Fruit fly (Drosophila melanogaster): ENCODE data around the gene Pura.
A peak's percentile ranks its signal among the peaks of the same experiment; 100 is the strongest.

The Pura gene

DNA sequence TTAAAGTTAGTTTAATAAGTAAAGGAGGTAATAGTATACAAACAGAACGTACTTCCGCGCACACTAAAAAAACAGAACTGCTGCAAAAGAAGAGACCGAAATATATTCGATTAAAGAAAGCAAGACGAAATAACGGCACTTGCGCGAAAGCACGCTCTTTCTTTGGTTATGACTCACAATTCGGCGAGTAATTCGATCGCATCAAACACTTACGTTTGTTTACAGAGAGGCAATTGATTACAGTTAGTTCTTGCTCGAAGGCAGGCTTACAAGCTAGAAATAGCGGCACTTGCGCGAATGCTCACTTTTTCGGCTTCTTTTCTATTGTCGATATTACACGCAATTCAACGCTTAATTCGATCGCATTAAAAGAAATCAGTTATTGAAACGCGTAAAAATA is 57.4 kb downstream of the Pura start, which contains the start of gene CG32373:
CG32373 (plus strand) TSS at position 301 of the 400 bp plus-strand sequence.
- TF ChIP-seq sage (GFP tag; optimal IDR thresholded peaks at IDR 0.05) (no peak), Dfd (GFP tag; optimal IDR thresholded peaks at IDR 0.05) (no peak), psq (GFP tag; optimal IDR thresholded peaks at IDR 0.05) (no peak), dsf (GFP tag; optimal IDR thresholded peaks at IDR 0.05; ENCODE audit: borderline replicate concordance) (no peak), br (GFP tag; optimal IDR thresholded peaks at IDR 0.05) (no peak), Sp1 (GFP tag; optimal IDR thresholded peaks at IDR 0.05) (no peak), dmrt93B (GFP tag; optimal IDR thresholded peaks at IDR 0.05) (no peak), lola (GFP tag; optimal IDR thresholded peaks at IDR 0.05) (no peak)

DNA sequence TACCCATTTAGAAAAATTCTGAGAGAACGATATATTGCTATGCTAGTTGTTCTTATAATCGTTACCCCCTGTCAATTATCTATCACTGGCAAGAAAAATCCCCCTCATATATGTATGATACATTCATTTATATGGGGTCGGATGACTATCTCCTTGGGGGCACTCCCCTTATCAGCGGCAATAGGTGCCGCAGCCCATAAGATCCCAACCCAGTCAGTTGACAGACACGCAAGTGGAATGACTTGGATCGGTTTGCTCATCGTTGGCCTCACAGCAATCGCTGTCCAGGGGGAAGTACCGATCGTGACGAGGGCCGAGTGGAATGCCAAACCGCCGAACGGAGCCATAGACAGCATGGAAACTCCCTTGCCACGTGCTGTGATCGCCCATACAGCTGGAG is 58.1 kb downstream of the Pura start, which contains the start of gene PGRP-SD:
PGRP-SD (plus strand) TSS at position 213 of the 400 bp plus-strand sequence.
- TF ChIP-seq dl (GFP tag; optimal IDR thresholded peaks at IDR 0.05; ENCODE audit: insufficient read depth in 1 of 2, partially characterized antibody in 2 of 2) (no peak), psq (GFP tag; optimal IDR thresholded peaks at IDR 0.05) (no peak), Rel (GFP tag; optimal IDR thresholded peaks at IDR 0.05) (no peak), Rel (tag; optimal IDR thresholded peaks at IDR 0.05) (peak; percentile 98), OdsH (GFP tag; optimal IDR thresholded peaks at IDR 0.05) (no peak), HLH106 (tag; optimal IDR thresholded peaks at IDR 0.05) (no peak), Hr83 (GFP tag; optimal IDR thresholded peaks at IDR 0.05; ENCODE audit: poor library complexity, severe bottlenecking) (no peak)

dm6 chr3L:7654048-7654961 is 61.4 kb downstream of the Pura start, which contains the start of gene CG7492:
Gene CG7492, minus strand, starts transcription at chr3L:7654752.
- peak; percentile 27 for TF ChIP-seq lola (GFP tag; optimal IDR thresholded peaks at IDR 0.05)
- TF ChIP-seq ey (GFP tag; optimal IDR thresholded peaks at IDR 0.05) = no peak
- TF ChIP-seq foxo (GFP tag; optimal IDR thresholded peaks at IDR 0.05) = no peak
- peak; percentile 5 for TF ChIP-seq Myc (optimal IDR thresholded peaks at IDR 0.05)

Measured in whole organism, wandering third instar larva.